Worm (Caenorhabditis elegans) whole organism, midembryonic: ENCODE measurements around the gene phf-34.

ENCODE experiments used
- T22C8.4 ChIP-seq: fragments of 200-800 bp; sonication (Bioruptor generic); IDR thresholded peaks from 2 replicates; pipeline ENCODE4 v1.3.6; 2022; ENCODE audit warnings: missing genetic modification characterization, missing compliant biosample characterization
- cog-1 ChIP-seq: sonication (generic microtip); optimal IDR thresholded peaks from 2 replicates; lab custom pipeline; 2016; ENCODE audit warnings: missing genetic modification characterization, missing compliant biosample characterization
- flt-1 ChIP-seq: fragments of 200-800 bp; sonication (Bioruptor generic); IDR thresholded peaks from 2 replicates; pipeline ENCODE4 v1.3.6; 2022; ENCODE audit warnings: missing genetic modification characterization, missing compliant biosample characterization
- klf-2 ChIP-seq: fragments of 200-800 bp; sonication (Bioruptor generic); conservative IDR thresholded peaks from 2 replicates; pipeline ENCODE4 v1.3.6; 2022; ENCODE audit warnings: missing genetic modification reagents, missing genetic modification characterization, missing compliant biosample characterization
- med-1 ChIP-seq: sonication (generic microtip); optimal IDR thresholded peaks from 2 replicates; lab custom pipeline; 2017; ENCODE audit warnings: missing genetic modification characterization, mild to moderate bottlenecking, missing compliant biosample characterization, antibody characterized with exemption, missing genetic modification reagents; ENCODE audit not compliant: insufficient read depth
- ref-1 ChIP-seq: fragments of 200-800 bp; sonication (Bioruptor generic); conservative IDR thresholded peaks from 2 replicates; pipeline ENCODE4 v1.3.6; 2022; ENCODE audit warnings: missing genetic modification reagents, missing genetic modification characterization, missing compliant biosample characterization
- tab-1 ChIP-seq: fragments of 200-800 bp; sonication (Bioruptor generic); IDR thresholded peaks from 2 replicates; pipeline ENCODE4 v1.3.6; 2022; ENCODE audit warnings: missing genetic modification characterization, missing compliant biosample characterization
- ztf-23 ChIP-seq: fragments of 200-800 bp; sonication (Bioruptor generic); IDR thresholded peaks from 2 replicates; pipeline ENCODE4 v1.3.6; 2022; ENCODE audit warnings: missing genetic modification reagents, missing genetic modification characterization, missing compliant biosample characterization
- ztf-29 ChIP-seq: fragments of 200-800 bp; sonication (Bioruptor generic); IDR thresholded peaks from 2 replicates; pipeline ENCODE4 v1.3.6; 2022; ENCODE audit warnings: missing genetic modification reagents, missing genetic modification characterization, missing compliant biosample characterization

Gene phf-34

ce11 chrX:9892323-9892722, 7.0 kb downstream of the phf-34 start, which contains the start of gene F21G4.1:
F21G4.1 (minus strand) TSS chrX:9892328.
- TF ChIP-seq cog-1 (tag; lab: Kevin White, UChicago) (no peak), ref-1 (GFP tag; lab: Robert Waterston, UW) (no peak), ztf-29 (GFP tag; lab: Robert Waterston, UW) (no peak), flt-1 (GFP tag; lab: Robert Waterston, UW) (no peak), med-1 (GFP tag; lab: Kevin White, UChicago) (no peak), ztf-23 (GFP tag; lab: Robert Waterston, UW) (no peak), tab-1 (GFP tag; lab: Robert Waterston, UW) (no peak), klf-2 (GFP tag; lab: Robert Waterston, UW) (no peak), T22C8.4 (GFP tag; lab: Robert Waterston, UW) (no peak)

- TF ChIP-seq ztf-23 (GFP tag; lab: Robert Waterston, UW) (no peak), cog-1 (tag; lab: Kevin White, UChicago) (no peak), flt-1 (GFP tag; lab: Robert Waterston, UW) (no peak), ztf-29 (GFP tag; lab: Robert Waterston, UW) (no peak), ref-1 (GFP tag; lab: Robert Waterston, UW) (no peak)
Observed at ce11 chrX:9883837-9884324, 15.4 kb downstream of the phf-34 start, which contains the start of gene mrp-4. mrp-4 (plus strand) TSS chrX:9884274.

ce11 chrX:9882572-9882971, 16.7 kb downstream of the phf-34 start:
- TF ChIP-seq klf-2 (GFP tag; lab: Robert Waterston, UW) (no peak), ztf-29 (GFP tag; lab: Robert Waterston, UW) (no peak), tab-1 (GFP tag; lab: Robert Waterston, UW) (no peak), ref-1 (GFP tag; lab: Robert Waterston, UW) (no peak), ztf-23 (GFP tag; lab: Robert Waterston, UW) (no peak), med-1 (GFP tag; lab: Kevin White, UChicago) (no peak), flt-1 (GFP tag; lab: Robert Waterston, UW) (no peak), T22C8.4 (GFP tag; lab: Robert Waterston, UW) (no peak), cog-1 (tag; lab: Kevin White, UChicago) (no peak)

- TF ChIP-seq flt-1 (GFP tag; lab: Robert Waterston, UW) (no peak), klf-2 (GFP tag; lab: Robert Waterston, UW) (no peak), cog-1 (tag; lab: Kevin White, UChicago) (no peak), tab-1 (GFP tag; lab: Robert Waterston, UW) (no peak), ref-1 (GFP tag; lab: Robert Waterston, UW) (no peak), ztf-23 (GFP tag; lab: Robert Waterston, UW) (no peak), ztf-29 (GFP tag; lab: Robert Waterston, UW) (no peak), T22C8.4 (GFP tag; lab: Robert Waterston, UW) (no peak), med-1 (GFP tag; lab: Kevin White, UChicago) (no peak)
Observed at ce11 chrX:9882112-9882511, 17.2 kb downstream of the phf-34 start, which contains the start of gene glo-1. glo-1 (minus strand) TSS chrX:9882212.

- no peak for TF ChIP-seq ztf-29 (GFP tag; lab: Robert Waterston, UW)
- no peak for TF ChIP-seq med-1 (GFP tag; lab: Kevin White, UChicago)
- no peak for TF ChIP-seq ref-1 (GFP tag; lab: Robert Waterston, UW)
- no peak for TF ChIP-seq klf-2 (GFP tag; lab: Robert Waterston, UW)
Observed at ce11 chrX:9877117-9877516, 22.2 kb downstream of the phf-34 start, which contains the start of gene R07B1.9. R07B1.9 (plus strand) TSS chrX:9877417.

- TF ChIP-seq ztf-29 (GFP tag; lab: Robert Waterston, UW) (no peak), cog-1 (tag; lab: Kevin White, UChicago) (no peak), med-1 (GFP tag; lab: Kevin White, UChicago) (no peak), klf-2 (GFP tag; lab: Robert Waterston, UW) (no peak), ref-1 (GFP tag; lab: Robert Waterston, UW) (no peak), tab-1 (GFP tag; lab: Robert Waterston, UW) (no peak), T22C8.4 (GFP tag; lab: Robert Waterston, UW) (no peak), ztf-23 (GFP tag; lab: Robert Waterston, UW) (no peak), flt-1 (GFP tag; lab: Robert Waterston, UW) (no peak)
Observed at ce11 chrX:9872554-9872953, 26.7 kb downstream of the phf-34 start, which contains the start of gene R07B1.8. R07B1.8 (minus strand) TSS chrX:9872654.

ce11 chrX:9869522-9869921, 29.8 kb downstream of the phf-34 start, which contains the start of gene R07B1.13:
R07B1.13 (plus strand) TSS chrX:9869822.
- no peak for TF ChIP-seq ztf-29 (GFP tag; lab: Robert Waterston, UW)
- TF ChIP-seq ref-1 (GFP tag; lab: Robert Waterston, UW), result no peak
- no peak for TF ChIP-seq T22C8.4 (GFP tag; lab: Robert Waterston, UW)
- no peak for TF ChIP-seq klf-2 (GFP tag; lab: Robert Waterston, UW)
- TF ChIP-seq flt-1 (GFP tag; lab: Robert Waterston, UW), result no peak
- no peak for TF ChIP-seq ztf-23 (GFP tag; lab: Robert Waterston, UW)
- TF ChIP-seq med-1 (GFP tag; lab: Kevin White, UChicago), result no peak
- TF ChIP-seq tab-1 (GFP tag; lab: Robert Waterston, UW), result no peak
- TF ChIP-seq cog-1 (tag; lab: Kevin White, UChicago), result no peak

ce11 chrX:9868820-9869219, 30.5 kb downstream of the phf-34 start, which contains the start of gene R07B1.7:
R07B1.7 (plus strand) TSS chrX:9869120.
- TF ChIP-seq cog-1 (tag; lab: Kevin White, UChicago), result no peak
- TF ChIP-seq tab-1 (GFP tag; lab: Robert Waterston, UW), result no peak
- no peak for TF ChIP-seq flt-1 (GFP tag; lab: Robert Waterston, UW)
- no peak for TF ChIP-seq med-1 (GFP tag; lab: Kevin White, UChicago)
- TF ChIP-seq klf-2 (GFP tag; lab: Robert Waterston, UW), result no peak
- no peak for TF ChIP-seq T22C8.4 (GFP tag; lab: Robert Waterston, UW)
- TF ChIP-seq ztf-23 (GFP tag; lab: Robert Waterston, UW), result no peak

ce11 chrX:9866355-9866754, 32.9 kb downstream of the phf-34 start, which contains the start of gene R07B1.6:
R07B1.6 (plus strand) TSS chrX:9866655.
- no peak for TF ChIP-seq klf-2 (GFP tag; lab: Robert Waterston, UW)
- TF ChIP-seq tab-1 (GFP tag; lab: Robert Waterston, UW), result no peak
- TF ChIP-seq cog-1 (tag; lab: Kevin White, UChicago), result no peak
- no peak for TF ChIP-seq ztf-23 (GFP tag; lab: Robert Waterston, UW)
- no peak for TF ChIP-seq flt-1 (GFP tag; lab: Robert Waterston, UW)
- TF ChIP-seq ztf-29 (GFP tag; lab: Robert Waterston, UW), result no peak
- TF ChIP-seq med-1 (GFP tag; lab: Kevin White, UChicago), result no peak
- no peak for TF ChIP-seq ref-1 (GFP tag; lab: Robert Waterston, UW)
- TF ChIP-seq T22C8.4 (GFP tag; lab: Robert Waterston, UW), result no peak
